Worm (Caenorhabditis elegans) whole organism, mixed stage, embryonic: Measurements from ENCODE around the gene alh-13.

ENCODE experiments used
- blmp-1 ChIP-seq: fragments of 150-350 bp; optimal IDR thresholded peaks from 2 replicates; lab custom pipeline; 2014; ENCODE audit warnings: missing biosample characterization, missing genetic modification characterization
- elt-1 ChIP-seq: sonication (generic microtip); optimal IDR thresholded peaks from 2 replicates; lab custom pipeline; 2017; ENCODE audit warnings: missing genetic modification characterization, mild to moderate bottlenecking, missing compliant biosample characterization, antibody characterized with exemption, moderate library complexity, borderline replicate concordance; ENCODE audit not compliant: insufficient read depth
- lin-13 ChIP-seq: fragments of 150-350 bp; optimal IDR thresholded peaks from 2 replicates; lab custom pipeline; 2014; ENCODE audit warnings: missing biosample characterization, missing genetic modification characterization
- nhr-237 ChIP-seq: fragments of 150-350 bp; optimal IDR thresholded peaks from 2 replicates; lab custom pipeline; 2014; ENCODE audit warnings: missing biosample characterization, missing genetic modification characterization
- nhr-76 ChIP-seq: sonication (generic microtip); optimal IDR thresholded peaks from 2 replicates; lab custom pipeline; 2017; ENCODE audit warnings: missing biosample characterization, missing genetic modification characterization
- unc-39 ChIP-seq: fragments of 150-350 bp; optimal IDR thresholded peaks from 2 replicates; lab custom pipeline; 2014; ENCODE audit warnings: missing biosample characterization, missing genetic modification characterization

- no peak for TF ChIP-seq unc-39 (tag; lab: Kevin White, UChicago)
- TF ChIP-seq elt-1 (tag; lab: Kevin White, UChicago): no peak
- no peak for TF ChIP-seq nhr-237
- TF ChIP-seq nhr-76: no peak
- no peak for TF ChIP-seq blmp-1 (tag; lab: Kevin White, UChicago)
- TF ChIP-seq lin-13: no peak
Measured at ce11 chrX:12806926-12807325, 24.7 kb downstream of the alh-13 start.
